Fruit fly (Drosophila melanogaster) whole organism, pupa: ENCODE results near the gene CG31650.

Experiments
- CG13204 ChIP-seq: fragments of 200-800 bp; sonication (Bioruptor generic); optimal IDR thresholded peaks from 2 replicates; lab custom pipeline; 2018; ENCODE audit warnings: missing biosample characterization, mild to moderate bottlenecking, missing genetic modification characterization, moderate library complexity
- CG8159 ChIP-seq: fragments of 200-800 bp; sonication (Bioruptor generic); optimal IDR thresholded peaks from 3 replicates; lab custom pipeline; 2018; ENCODE audit warnings: missing biosample characterization, mild to moderate bottlenecking, missing genetic modification characterization, moderate library complexity
- CG8301 ChIP-seq: fragments of 200-800 bp; sonication (Bioruptor generic); optimal IDR thresholded peaks from 2 replicates; lab custom pipeline; 2018; ENCODE audit warnings: missing biosample characterization, mild to moderate bottlenecking, missing genetic modification characterization
- rn ChIP-seq: fragments of 200-800 bp; sonication (Bioruptor generic); IDR thresholded peaks from 2 replicates; pipeline ENCODE4 v1.3.6; 2022; ENCODE audit warnings: missing biosample characterization, missing genetic modification characterization

dm6 chr2L:5042076-5042475 is 2.4 kb downstream of the CG31650 start:
- TF ChIP-seq CG13204 (GFP tag; lab: Kevin White, UChicago) (no peak), CG8159 (tag; lab: Kevin White, UChicago) (peak; percentile 14), rn (GFP tag; lab: Robert Waterston, UW) (no peak), CG8301 (no peak)
